Worm (Caenorhabditis elegans): ENCODE results near the gene C49H3.6.

Gene C49H3.6

ce11 chrIV:7923982-7924480, 20.5 kb downstream of the C49H3.6 start, which contains the start of the genes xpo-3 and C49H3.3:
TSS of gene xpo-3 (minus strand) at chrIV:7924032.
TSS of gene C49H3.3 (plus strand) at chrIV:7924350.
- TF ChIP-seq ref-2 (tag; optimal IDR thresholded peaks at IDR 0.05), result no peak
- peak; percentile 3 for TF ChIP-seq hlh-30 (tag; optimal IDR thresholded peaks at IDR 0.05; ENCODE audit: insufficient read depth)
- peak; percentile 14 for TF ChIP-seq ceh-31 (tag; optimal IDR thresholded peaks at IDR 0.05)
- TF ChIP-seq pax-1 (tag; optimal IDR thresholded peaks at IDR 0.05), result no peak
- no peak for TF ChIP-seq mec-3 (tag; optimal IDR thresholded peaks at IDR 0.05; ENCODE audit: borderline replicate concordance)
- no peak for TF ChIP-seq lin-11 (tag; optimal IDR thresholded peaks at IDR 0.05)
- peak; percentile 51 for TF ChIP-seq unc-42 (tag; optimal IDR thresholded peaks at IDR 0.05)
- TF ChIP-seq hlh-6 (tag; optimal IDR thresholded peaks at IDR 0.05), result no peak

ce11 chrIV:7924975-7925828, 21.7 kb downstream of the C49H3.6 start:
- no peak for TF ChIP-seq pag-3 (tag; optimal IDR thresholded peaks at IDR 0.05; ENCODE audit: borderline replicate concordance)
- peak; percentile 9 for TF ChIP-seq ama-1 (optimal IDR thresholded peaks at IDR 0.05)
- peak; percentile 51 for TF ChIP-seq elt-4 (tag; optimal IDR thresholded peaks at IDR 0.05)

ce11 chrIV:7926102-7926840, 22.7 kb downstream of the C49H3.6 start, which contains the start of gene rps-2:
TSS of gene rps-2 (minus strand) at chrIV:7926391.
- TF ChIP-seq nfya-1 (tag; optimal IDR thresholded peaks at IDR 0.05) (peak; percentile 11), pqm-1 (tag; optimal IDR thresholded peaks at IDR 0.05) (no peak)

ce11 chrIV:7927218-7927617, 23.7 kb downstream of the C49H3.6 start, which contains the start of gene C49H3.12:
TSS of gene C49H3.12 (minus strand) at chrIV:7927318.
- TF ChIP-seq ceh-6 (GFP tag; optimal IDR thresholded peaks at IDR 0.05), result no peak
- no peak for TF ChIP-seq ceh-30 (tag; optimal IDR thresholded peaks at IDR 0.05)
- TF ChIP-seq nhr-232 (tag; optimal IDR thresholded peaks at IDR 0.05), result no peak
- no peak for TF ChIP-seq hlh-15 (tag; optimal IDR thresholded peaks at IDR 0.05)
- no peak for TF ChIP-seq ets-4 (tag; optimal IDR thresholded peaks at IDR 0.05)
- TF ChIP-seq mec-3 (tag; optimal IDR thresholded peaks at IDR 0.05; ENCODE audit: borderline replicate concordance), result no peak
- no peak for TF ChIP-seq K02D7.2 (tag; optimal IDR thresholded peaks at IDR 0.05)
- no peak for TF ChIP-seq ceh-18 (tag; optimal IDR thresholded peaks at IDR 0.05)
- TF ChIP-seq ttx-3 (tag; optimal IDR thresholded peaks at IDR 0.05), result no peak
- no peak for TF ChIP-seq gmeb-2 (tag; optimal IDR thresholded peaks at IDR 0.05)
- TF ChIP-seq madf-2 (tag; optimal IDR thresholded peaks at IDR 0.05), result no peak
- no peak for TF ChIP-seq ceh-34 (tag; optimal IDR thresholded peaks at IDR 0.05)
- TF ChIP-seq odd-2 (tag; optimal IDR thresholded peaks at IDR 0.05), result no peak
- no peak for TF ChIP-seq fkh-10 (GFP tag; optimal IDR thresholded peaks at IDR 0.05)
- no peak for TF ChIP-seq hlh-8 (tag; optimal IDR thresholded peaks at IDR 0.05)
- no peak for TF ChIP-seq sox-2 (GFP tag; IDR thresholded peaks at IDR 0.05)
- no peak for TF ChIP-seq ceh-45 (GFP tag; IDR thresholded peaks at IDR 0.05)
- no peak for TF ChIP-seq sdc-2 (tag; optimal IDR thresholded peaks at IDR 0.05)
- TF ChIP-seq hlh-6 (tag; optimal IDR thresholded peaks at IDR 0.05), result no peak

ce11 chrIV:7927852-7928251, 24.3 kb downstream of the C49H3.6 start, which contains the start of gene gcy-8:
TSS of gene gcy-8 (plus strand) at chrIV:7928152.
- TF ChIP-seq sox-4 (tag; optimal IDR thresholded peaks at IDR 0.05) (no peak), unc-55 (GFP tag; optimal IDR thresholded peaks at IDR 0.05) (no peak), ceh-22 (tag; optimal IDR thresholded peaks at IDR 0.05) (no peak), C08G9.2 (tag; optimal IDR thresholded peaks at IDR 0.05) (no peak), unc-86 (tag; optimal IDR thresholded peaks at IDR 0.05) (no peak), hlh-30 (tag; optimal IDR thresholded peaks at IDR 0.05; ENCODE audit: insufficient read depth) (no peak), syd-9 (tag; optimal IDR thresholded peaks at IDR 0.05) (no peak), unc-3 (GFP tag; conservative IDR thresholded peaks at IDR 0.05) (no peak), unc-3 (tag; optimal IDR thresholded peaks at IDR 0.05) (no peak), elt-2 (tag; optimal IDR thresholded peaks at IDR 0.05) (no peak), pha-2 (tag; optimal IDR thresholded peaks at IDR 0.05) (no peak), dmd-4 (tag; optimal IDR thresholded peaks at IDR 0.05; ENCODE audit: borderline replicate concordance) (no peak), ceh-31 (tag; optimal IDR thresholded peaks at IDR 0.05) (no peak), sox-2 (GFP tag; IDR thresholded peaks at IDR 0.05) (no peak), ceh-18 (tag; optimal IDR thresholded peaks at IDR 0.05) (no peak), pha-4 (tag; optimal IDR thresholded peaks at IDR 0.05) (no peak), ceh-14 (tag; optimal IDR thresholded peaks at IDR 0.05) (no peak)

All from whole organism, late embryonic.